Worm (Caenorhabditis elegans) whole organism, L3 larva: ENCODE results near the gene H25P19.1.
A peak's percentile ranks its signal among the peaks of the same experiment; 100 is the strongest.

Experiments used
- R02D3.7 ChIP-seq: fragments of 150-350 bp; optimal IDR thresholded peaks from 2 replicates; lab custom pipeline; 2014; ENCODE audit warnings: missing biosample characterization, missing genetic modification characterization
- ZK546.5 ChIP-seq: sonication (generic microtip); optimal IDR thresholded peaks from 2 replicates; lab custom pipeline; 2017; ENCODE audit warnings: missing biosample characterization, missing genetic modification characterization
- aly-2 ChIP-seq: fragments of 150-350 bp; optimal IDR thresholded peaks from 2 replicates; lab custom pipeline; 2014; ENCODE audit warnings: missing biosample characterization, missing genetic modification characterization
- ama-1 ChIP-seq: fragments of 150-350 bp; optimal IDR thresholded peaks from 2 replicates; lab custom pipeline; 2018
- ceh-16 ChIP-seq: sonication (generic microtip); optimal IDR thresholded peaks from 2 replicates; lab custom pipeline; 2017; ENCODE audit warnings: missing biosample characterization, missing genetic modification characterization
- ceh-28 ChIP-seq: fragments of 150-350 bp; optimal IDR thresholded peaks from 2 replicates; lab custom pipeline; 2014; ENCODE audit warnings: missing biosample characterization, missing genetic modification reagents, missing genetic modification characterization
- ceh-82 ChIP-seq: fragments of 150-350 bp; optimal IDR thresholded peaks from 2 replicates; lab custom pipeline; 2014; ENCODE audit warnings: missing biosample characterization, missing genetic modification characterization
- ceh-9 ChIP-seq: sonication (generic microtip); optimal IDR thresholded peaks from 2 replicates; lab custom pipeline; 2018; ENCODE audit warnings: missing biosample characterization, missing genetic modification characterization
- egl-5 ChIP-seq: fragments of 150-350 bp; optimal IDR thresholded peaks from 2 replicates; lab custom pipeline; 2017; ENCODE audit warnings: missing biosample characterization, missing genetic modification reagents, missing genetic modification characterization, inconsistent platforms
- elt-2 ChIP-seq: sonication (generic microtip); optimal IDR thresholded peaks from 2 replicates; lab custom pipeline; 2016; ENCODE audit warnings: missing genetic modification reagents, mild to moderate bottlenecking, missing genetic modification characterization, missing compliant biosample characterization
- elt-3 ChIP-seq, 3 experiments: fragments of 150-350 bp in 1 of 3; sonication (generic microtip) in 2 of 3; optimal IDR thresholded peaks; 2 replicates in 2 of 3; 4 replicates in 1 of 3; lab custom pipeline; 2014 to 2017; ENCODE audit warnings: missing biosample characterization in 3 of 3, missing genetic modification characterization in 3 of 3
- eor-1 ChIP-seq, 2 experiments: fragments of 150-350 bp; optimal IDR thresholded peaks; 2 replicates each; lab custom pipeline; 2014 to 2018; ENCODE audit warnings: missing biosample characterization in 2 of 2, missing genetic modification characterization in 2 of 2
- fkh-10 ChIP-seq: sonication (generic microtip); optimal IDR thresholded peaks from 2 replicates; lab custom pipeline; 2017; ENCODE audit warnings: missing biosample characterization, missing genetic modification reagents, missing genetic modification characterization
- fkh-2 ChIP-seq: fragments of 150-350 bp; optimal IDR thresholded peaks from 2 replicates; lab custom pipeline; 2014; ENCODE audit warnings: missing biosample characterization, missing genetic modification reagents, missing genetic modification characterization
- lin-15B ChIP-seq: fragments of 150-350 bp; optimal IDR thresholded peaks from 2 replicates; lab custom pipeline; 2014; ENCODE audit warnings: missing biosample characterization, missing genetic modification characterization
- lin-39 ChIP-seq: fragments of 150-350 bp; optimal IDR thresholded peaks from 2 replicates; lab custom pipeline; 2018; ENCODE audit warnings: missing biosample characterization, missing genetic modification reagents, missing genetic modification characterization
- lsy-12 ChIP-seq: sonication (generic microtip); optimal IDR thresholded peaks from 2 replicates; lab custom pipeline; 2016; ENCODE audit warnings: mild to moderate bottlenecking, missing genetic modification characterization, missing compliant biosample characterization
- mdl-1 ChIP-seq: fragments of 150-350 bp; optimal IDR thresholded peaks from 2 replicates; lab custom pipeline; 2014; ENCODE audit warnings: missing biosample characterization, missing genetic modification characterization
- nfya-1 ChIP-seq: sonication (generic microtip); optimal IDR thresholded peaks from 2 replicates; lab custom pipeline; 2017; ENCODE audit warnings: missing genetic modification characterization, mild to moderate bottlenecking, missing compliant biosample characterization, antibody characterized with exemption, moderate library complexity; ENCODE audit not compliant: insufficient read depth
- nhr-11 ChIP-seq: fragments of 150-350 bp; optimal IDR thresholded peaks from 2 replicates; lab custom pipeline; 2014; ENCODE audit warnings: missing biosample characterization, missing genetic modification characterization
- nhr-12 ChIP-seq: fragments of 150-350 bp; optimal IDR thresholded peaks from 2 replicates; lab custom pipeline; 2014; ENCODE audit warnings: missing biosample characterization, missing genetic modification characterization
- nhr-23 ChIP-seq: fragments of 150-350 bp; optimal IDR thresholded peaks from 2 replicates; lab custom pipeline; 2014; ENCODE audit warnings: missing biosample characterization, missing genetic modification reagents, missing genetic modification characterization
- nhr-237 ChIP-seq: fragments of 150-350 bp; optimal IDR thresholded peaks from 2 replicates; lab custom pipeline; 2014; ENCODE audit warnings: missing biosample characterization, missing genetic modification characterization
- nhr-25 ChIP-seq: sonication (generic microtip); optimal IDR thresholded peaks from 2 replicates; lab custom pipeline; 2017; ENCODE audit warnings: missing biosample characterization, missing genetic modification characterization
- nhr-28 ChIP-seq: fragments of 150-350 bp; optimal IDR thresholded peaks from 2 replicates; lab custom pipeline; 2014; ENCODE audit warnings: missing biosample characterization, missing genetic modification characterization
- nhr-43 ChIP-seq: sonication (generic microtip); optimal IDR thresholded peaks from 2 replicates; lab custom pipeline; 2016; ENCODE audit warnings: mild to moderate bottlenecking, missing genetic modification characterization, missing compliant biosample characterization; ENCODE audit not compliant: poor library complexity, severe bottlenecking
- nhr-67 ChIP-seq: fragments of 150-350 bp; optimal IDR thresholded peaks from 2 replicates; lab custom pipeline; 2014; ENCODE audit warnings: missing biosample characterization, missing genetic modification characterization
- nhr-76 ChIP-seq: fragments of 150-350 bp; sonication (generic microtip); optimal IDR thresholded peaks from 5 replicates; lab custom pipeline; 2014; ENCODE audit warnings: missing biosample characterization, missing genetic modification characterization
- nhr-77 ChIP-seq: fragments of 150-350 bp; optimal IDR thresholded peaks from 2 replicates; lab custom pipeline; 2014; ENCODE audit warnings: missing biosample characterization, missing genetic modification characterization
- pha-4 ChIP-seq: fragments of 150-350 bp; optimal IDR thresholded peaks from 2 replicates; lab custom pipeline; 2014; ENCODE audit warnings: missing biosample characterization, missing genetic modification reagents, missing genetic modification characterization
- pqm-1 ChIP-seq: fragments of 150-350 bp; optimal IDR thresholded peaks from 2 replicates; lab custom pipeline; 2017; ENCODE audit warnings: missing biosample characterization, missing genetic modification characterization, inconsistent platforms
- sea-2 ChIP-seq: fragments of 150-350 bp; sonication (generic microtip); optimal IDR thresholded peaks from 4 replicates; lab custom pipeline; 2014; ENCODE audit warnings: missing biosample characterization, missing genetic modification reagents, missing genetic modification characterization
- skn-1 ChIP-seq: fragments of 150-350 bp; optimal IDR thresholded peaks from 2 replicates; lab custom pipeline; 2014; ENCODE audit warnings: missing biosample characterization, missing genetic modification characterization
- snpc-4 ChIP-seq: fragments of 150-350 bp; optimal IDR thresholded peaks from 2 replicates; lab custom pipeline; 2014; ENCODE audit warnings: missing biosample characterization, missing genetic modification characterization
- tbx-2 ChIP-seq: sonication (generic microtip); optimal IDR thresholded peaks from 2 replicates; lab custom pipeline; 2016; ENCODE audit warnings: mild to moderate bottlenecking, missing genetic modification characterization, missing compliant biosample characterization
- unc-39 ChIP-seq: sonication (generic microtip); optimal IDR thresholded peaks from 4 replicates; lab custom pipeline; 2017; ENCODE audit warnings: missing biosample characterization, missing genetic modification characterization
- ztf-11 ChIP-seq: fragments of 150-350 bp; optimal IDR thresholded peaks from 2 replicates; lab custom pipeline; 2014; ENCODE audit warnings: missing biosample characterization, missing genetic modification characterization
- ztf-4 ChIP-seq: fragments of 150-350 bp; optimal IDR thresholded peaks from 2 replicates; lab custom pipeline; 2014; ENCODE audit warnings: missing biosample characterization, missing genetic modification characterization

The H25P19.1 gene

DNA sequence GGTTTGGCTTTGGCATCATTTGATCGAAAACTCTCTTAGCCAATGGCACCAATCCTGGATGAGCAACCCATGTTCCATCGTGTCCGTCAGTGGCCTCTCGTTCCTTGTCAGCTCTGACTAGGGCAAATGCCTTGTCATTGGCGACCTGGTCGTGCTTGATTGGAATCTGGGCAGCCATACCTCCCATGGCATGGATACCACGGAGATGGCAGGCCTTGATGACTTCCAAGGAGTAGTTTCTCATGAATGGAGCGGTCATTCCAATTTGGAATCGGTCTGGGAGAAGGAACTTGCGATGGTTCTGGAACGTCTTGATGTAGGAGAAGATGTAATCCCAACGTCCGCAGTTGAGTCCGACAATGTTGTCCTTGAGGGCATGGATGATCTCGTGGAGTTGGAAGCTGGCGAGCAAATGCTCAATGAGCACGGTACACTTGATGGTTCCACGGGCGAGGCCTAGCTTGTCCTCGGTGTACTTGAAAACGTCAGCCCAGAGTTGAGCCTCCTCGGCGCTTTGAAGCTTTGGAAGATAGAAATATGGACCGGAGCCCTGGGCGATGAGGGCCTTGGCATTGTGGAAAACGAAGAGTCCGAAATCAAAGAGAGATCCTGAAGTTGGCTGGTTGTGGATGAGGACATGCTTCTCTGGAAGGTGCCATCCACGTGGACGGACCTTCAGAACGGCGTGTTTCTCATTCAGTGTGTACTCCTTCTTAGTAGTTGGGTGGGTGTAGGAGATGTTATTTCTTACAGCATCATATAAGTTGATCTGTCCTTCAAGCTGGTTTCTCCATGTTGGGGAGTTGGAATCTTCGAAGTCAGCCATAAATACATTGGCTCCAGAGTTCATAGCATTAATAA is 37.7 kb downstream of the H25P19.1 start:
- TF ChIP-seq nhr-43 (tag; lab: Kevin White, UChicago): peak; percentile 58
- peak; percentile 12 for TF ChIP-seq nhr-25
- TF ChIP-seq fkh-2: no peak
- peak; percentile 39 for TF ChIP-seq lin-39 (tag; lab: Kevin White, UChicago)
- no peak for TF ChIP-seq eor-1 (tag; optimal IDR thresholded peaks at IDR 0.05; lab: Kevin White, UChicago)
- no peak for TF ChIP-seq nhr-67 (tag; lab: Kevin White, UChicago)
- peak; percentile 27 for TF ChIP-seq pha-4
- peak; percentile 92 for TF ChIP-seq ama-1 (lab: Kevin White, UChicago)

DNA sequence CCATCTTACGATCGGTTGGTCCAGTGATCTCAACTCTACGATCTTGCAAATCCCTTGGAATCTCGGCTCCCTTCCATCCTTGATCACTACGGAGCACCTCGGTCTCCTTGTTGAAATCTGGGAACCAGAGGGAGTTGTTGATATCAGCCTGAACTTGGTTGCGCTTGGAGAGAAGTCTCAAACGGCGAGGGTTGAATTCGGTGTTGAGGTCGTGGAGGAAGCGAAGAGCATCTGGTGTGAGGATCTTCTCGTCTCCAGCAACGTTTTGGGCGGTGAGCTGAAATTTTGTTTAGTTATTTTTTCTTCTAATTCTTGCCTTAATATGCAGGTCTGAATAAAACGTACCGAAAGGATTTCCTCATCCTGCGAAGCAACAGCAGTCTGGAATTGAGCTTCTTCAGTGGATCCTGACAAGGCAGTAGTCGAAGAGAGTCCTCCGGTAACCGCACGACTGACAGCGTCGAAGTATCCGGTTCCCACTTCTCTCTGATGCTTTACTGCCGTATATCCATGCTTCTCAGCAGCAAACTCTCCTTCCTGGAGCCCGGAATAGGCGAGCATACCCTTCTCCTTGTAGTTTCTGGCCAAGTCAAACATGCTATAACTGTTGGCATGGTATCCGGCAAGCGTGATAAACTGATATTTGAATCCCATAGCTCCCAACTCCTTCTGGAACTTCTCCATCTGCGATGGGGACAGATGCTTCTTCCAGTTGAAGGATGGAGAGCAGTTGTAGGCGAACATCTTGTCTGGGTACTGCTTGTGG is 38.5 kb downstream of the H25P19.1 start:
- TF ChIP-seq ceh-16 (tag; lab: Kevin White, UChicago) (no peak), nhr-77 (tag; lab: Kevin White, UChicago) (no peak), skn-1 (tag; lab: Kevin White, UChicago) (no peak), nhr-23 (tag; lab: Kevin White, UChicago) (peak; percentile 5), pqm-1 (tag; lab: Kevin White, UChicago) (no peak), ceh-28 (tag; lab: Kevin White, UChicago) (no peak), ceh-82 (tag; lab: Kevin White, UChicago) (no peak), lin-39 (tag; lab: Kevin White, UChicago) (peak; percentile 38), nhr-67 (tag; lab: Kevin White, UChicago) (no peak), elt-3 (tag; optimal IDR thresholded peaks at IDR 0.05; lab: Kevin White, UChicago) (peak in 1 of 3 experiments; percentile 53), R02D3.7 (tag; lab: Kevin White, UChicago) (no peak), lin-15B (no peak), nhr-25 (peak; percentile 2), nhr-28 (tag; lab: Kevin White, UChicago) (no peak), snpc-4 (tag; lab: Kevin White, UChicago) (no peak), ztf-11 (tag; lab: Kevin White, UChicago) (no peak), nhr-43 (tag; lab: Kevin White, UChicago) (peak; percentile 24), nfya-1 (tag; lab: Kevin White, UChicago) (peak; percentile 18), mdl-1 (no peak), tbx-2 (tag; lab: Kevin White, UChicago) (no peak), nhr-11 (tag; lab: Kevin White, UChicago) (no peak), ama-1 (lab: Kevin White, UChicago) (peak; percentile 82)

DNA sequence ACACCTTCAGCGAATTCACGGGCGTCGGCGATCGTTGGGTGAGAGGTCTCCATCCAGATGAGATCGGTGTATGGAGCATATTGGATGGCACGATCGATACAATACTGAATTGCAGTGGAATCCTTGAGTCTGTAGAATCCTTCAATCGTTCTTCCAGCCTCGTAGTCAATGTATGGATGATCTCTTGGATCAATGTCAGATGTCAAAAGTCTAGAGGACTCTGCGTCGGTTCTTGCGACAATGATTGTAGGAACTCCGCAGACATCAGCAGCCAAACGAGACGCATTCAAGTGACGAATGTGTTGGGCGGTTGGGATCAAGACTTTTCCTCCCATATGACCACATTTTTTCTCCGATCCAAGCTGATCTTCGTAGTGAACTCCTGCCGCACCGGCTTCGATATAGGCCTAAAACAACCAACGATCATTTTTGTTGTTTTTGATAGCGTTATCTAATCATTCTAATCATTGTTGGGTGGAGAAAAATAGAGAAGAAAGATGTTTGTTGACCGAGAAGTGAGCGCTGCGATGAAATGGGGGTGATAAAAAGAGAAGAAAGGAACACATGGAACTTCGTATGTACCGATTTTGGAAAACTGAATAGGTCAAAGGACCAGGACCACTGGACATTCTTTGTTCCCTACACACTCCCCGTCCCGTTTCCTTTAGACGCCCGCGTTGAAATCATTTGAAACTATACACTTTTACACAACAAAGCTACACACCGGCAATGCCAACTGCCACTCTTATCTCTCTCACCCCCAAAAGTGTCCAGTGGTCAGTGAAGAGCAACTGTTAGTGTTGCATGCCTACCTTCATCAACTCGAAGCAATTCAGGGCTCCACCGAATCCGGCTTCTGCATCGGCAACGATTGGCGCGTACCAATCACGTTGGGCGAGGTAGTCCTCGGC is 39.3 kb downstream of the H25P19.1 start:
- peak; percentile 25 for TF ChIP-seq nhr-25
- TF ChIP-seq snpc-4 (tag; lab: Kevin White, UChicago): no peak
- TF ChIP-seq elt-3 (tag; optimal IDR thresholded peaks at IDR 0.05; lab: Kevin White, UChicago): peak in 1 of 3 experiments; percentile 5
- TF ChIP-seq ztf-4: no peak
- TF ChIP-seq lin-39 (tag; lab: Kevin White, UChicago): no peak
- TF ChIP-seq egl-5 (tag; lab: Kevin White, UChicago): peak; percentile 35
- peak; percentile 17 for TF ChIP-seq pqm-1 (tag; lab: Kevin White, UChicago)
- TF ChIP-seq ama-1 (lab: Kevin White, UChicago): peak; percentile 95
- no peak for TF ChIP-seq nhr-12 (tag; lab: Kevin White, UChicago)
- TF ChIP-seq aly-2 (tag; lab: Kevin White, UChicago): no peak
- no peak for TF ChIP-seq nhr-67 (tag; lab: Kevin White, UChicago)
- TF ChIP-seq ceh-9 (tag; lab: Kevin White, UChicago): no peak
- no peak for TF ChIP-seq ceh-28 (tag; lab: Kevin White, UChicago)
- no peak for TF ChIP-seq ZK546.5 (tag; lab: Kevin White, UChicago)
- no peak for TF ChIP-seq unc-39
- no peak for TF ChIP-seq skn-1 (tag; lab: Kevin White, UChicago)
- no peak for TF ChIP-seq ceh-16 (tag; lab: Kevin White, UChicago)
- TF ChIP-seq R02D3.7 (tag; lab: Kevin White, UChicago): no peak
- no peak for TF ChIP-seq ztf-11 (tag; lab: Kevin White, UChicago)
- TF ChIP-seq nhr-43 (tag; lab: Kevin White, UChicago): peak; percentile 56
- no peak for TF ChIP-seq fkh-10
- no peak for TF ChIP-seq mdl-1
- TF ChIP-seq elt-2 (tag; lab: Kevin White, UChicago): peak; percentile 13
- TF ChIP-seq nhr-76 (tag; lab: Kevin White, UChicago): no peak
- TF ChIP-seq sea-2: no peak
- no peak for TF ChIP-seq nhr-11 (tag; lab: Kevin White, UChicago)
- TF ChIP-seq nhr-23 (tag; lab: Kevin White, UChicago): no peak
- no peak for TF ChIP-seq lsy-12 (tag; lab: Kevin White, UChicago)
- TF ChIP-seq pha-4: no peak
- no peak for TF ChIP-seq nhr-237 (tag; lab: Kevin White, UChicago)
